Fruit fly (Drosophila melanogaster) whole organism, embryonic: Measurements from ENCODE around the gene aln.

ENCODE experiments used
- Asciz ChIP-seq: fragments of 200-800 bp; sonication (Bioruptor generic); optimal IDR thresholded peaks from 2 replicates; lab custom pipeline; 2017; ENCODE audit warnings: missing biosample characterization, mild to moderate bottlenecking, missing genetic modification characterization, missing genetic modification reagents
- CG10147 ChIP-seq: fragments of 200-800 bp; sonication (Bioruptor generic); optimal IDR thresholded peaks from 2 replicates; lab custom pipeline; 2019; ENCODE audit warnings: missing biosample characterization, mild to moderate bottlenecking, missing genetic modification characterization, moderate library complexity
- CG10979 ChIP-seq: fragments of 200-800 bp; sonication (Bioruptor generic); optimal IDR thresholded peaks from 2 replicates; lab custom pipeline; 2018; ENCODE audit warnings: missing biosample characterization, mild to moderate bottlenecking, missing genetic modification characterization, moderate library complexity
- CG11085 ChIP-seq: fragments of 200-800 bp; sonication (Bioruptor generic); IDR thresholded peaks from 2 replicates; pipeline ENCODE4 v1.3.6; 2022; ENCODE audit warnings: missing biosample characterization, missing genetic modification characterization
- CG1529 ChIP-seq: fragments of 200-800 bp; sonication (Bioruptor generic); optimal IDR thresholded peaks from 3 replicates; lab custom pipeline; 2018; ENCODE audit warnings: missing biosample characterization, missing genetic modification characterization
- CG15696 ChIP-seq: fragments of 200-800 bp; sonication (Bioruptor generic); optimal IDR thresholded peaks from 2 replicates; lab custom pipeline; 2019; ENCODE audit warnings: missing biosample characterization, mild to moderate bottlenecking, missing genetic modification characterization, moderate library complexity
- CG17359 ChIP-seq: fragments of 200-800 bp; sonication (Bioruptor generic); optimal IDR thresholded peaks from 3 replicates; lab custom pipeline; 2018; ENCODE audit warnings: missing biosample characterization, mild to moderate bottlenecking, missing genetic modification characterization, moderate library complexity
- CG18262 ChIP-seq: fragments of 200-800 bp; optimal IDR thresholded peaks from 3 replicates; lab custom pipeline; 2019; ENCODE audit warnings: missing biosample characterization, mild to moderate bottlenecking, missing genetic modification characterization, moderate library complexity
- CG2116 ChIP-seq: fragments of 200-800 bp; sonication (Bioruptor generic); optimal IDR thresholded peaks from 3 replicates; lab custom pipeline; 2018; ENCODE audit warnings: missing biosample characterization, mild to moderate bottlenecking, missing genetic modification characterization
- CG2129 ChIP-seq: fragments of 200-800 bp; sonication (Bioruptor generic); IDR thresholded peaks from 2 replicates; pipeline ENCODE4 v1.3.6; 2022; ENCODE audit warnings: missing biosample characterization, missing genetic modification characterization; ENCODE audit not compliant: partially characterized antibody
- CG31441 ChIP-seq: fragments of 200-800 bp; sonication (Bioruptor generic); IDR thresholded peaks from 2 replicates; pipeline ENCODE4 v1.3.6; 2022; ENCODE audit warnings: missing biosample characterization, missing genetic modification characterization
- CG4820 ChIP-seq: fragments of 200-800 bp; sonication (Bioruptor generic); optimal IDR thresholded peaks from 3 replicates; lab custom pipeline; 2016; ENCODE audit warnings: missing biosample characterization, missing genetic modification characterization
- CG6654 ChIP-seq: fragments of 200-800 bp; sonication (Bioruptor generic); optimal IDR thresholded peaks from 2 replicates; lab custom pipeline; 2017; ENCODE audit warnings: missing biosample characterization, mild to moderate bottlenecking, missing genetic modification characterization
- CG7271 ChIP-seq: fragments of 200-800 bp; sonication (Bioruptor generic); optimal IDR thresholded peaks from 2 replicates; lab custom pipeline; 2018; ENCODE audit warnings: missing biosample characterization, mild to moderate bottlenecking, missing genetic modification characterization, moderate library complexity
- CG7963 ChIP-seq: fragments of 200-800 bp; sonication (Bioruptor generic); IDR thresholded peaks from 3 replicates; pipeline ENCODE4 v1.3.6; 2022; ENCODE audit warnings: missing biosample characterization, missing genetic modification characterization; ENCODE audit not compliant: partially characterized antibody
- D19A ChIP-seq: fragments of 200-800 bp; optimal IDR thresholded peaks from 3 replicates; lab custom pipeline; 2019; ENCODE audit warnings: missing biosample characterization, mild to moderate bottlenecking, missing genetic modification characterization, moderate library complexity
- Dbx ChIP-seq: fragments of 200-800 bp; sonication (Bioruptor generic); IDR thresholded peaks from 3 replicates; pipeline ENCODE4 v1.3.6; 2022; ENCODE audit warnings: missing biosample characterization, missing genetic modification characterization
- Drgx ChIP-seq: fragments of 200-800 bp; sonication (Bioruptor generic); IDR thresholded peaks from 2 replicates; pipeline ENCODE4 v1.3.6; 2022; ENCODE audit warnings: missing biosample characterization, missing genetic modification characterization
- GATAe ChIP-seq: fragments of 200-800 bp; sonication (Bioruptor generic); conservative IDR thresholded peaks from 2 replicates; pipeline ENCODE4 v1.3.6; 2022; ENCODE audit warnings: missing biosample characterization, missing genetic modification characterization
- HLH3B ChIP-seq: fragments of 200-800 bp; sonication (Bioruptor generic); IDR thresholded peaks from 2 replicates; pipeline ENCODE4 v1.3.6; 2022; ENCODE audit warnings: missing biosample characterization, missing genetic modification characterization
- Hsf ChIP-seq: fragments of 200-800 bp; sonication (Bioruptor generic); optimal IDR thresholded peaks from 3 replicates; lab custom pipeline; 2016; ENCODE audit warnings: missing biosample characterization, missing genetic modification characterization
- MBD-R2 ChIP-seq: fragments of 200-800 bp; sonication (Bioruptor generic); IDR thresholded peaks from 2 replicates; pipeline ENCODE4 v1.3.6; 2022; ENCODE audit warnings: missing biosample characterization, missing genetic modification characterization
- Mrtf ChIP-seq: fragments of 200-800 bp; sonication (Bioruptor generic); IDR thresholded peaks from 3 replicates; pipeline ENCODE4 v1.3.6; 2022; ENCODE audit warnings: missing biosample characterization, missing genetic modification characterization
- Sox100B ChIP-seq: fragments of 200-800 bp; sonication (Bioruptor generic); optimal IDR thresholded peaks from 3 replicates; lab custom pipeline; 2018; ENCODE audit warnings: missing biosample characterization, mild to moderate bottlenecking, missing genetic modification characterization
- amos ChIP-seq: fragments of 200-800 bp; sonication (Bioruptor generic); IDR thresholded peaks from 2 replicates; pipeline ENCODE4 v1.3.6; 2022; ENCODE audit warnings: missing biosample characterization, missing genetic modification characterization; ENCODE audit not compliant: partially characterized antibody
- bigmax ChIP-seq: fragments of 200-800 bp; sonication (Bioruptor generic); optimal IDR thresholded peaks from 2 replicates; lab custom pipeline; 2018; ENCODE audit warnings: missing biosample characterization, mild to moderate bottlenecking, missing genetic modification characterization
- bowl ChIP-seq: fragments of 200-800 bp; sonication (Bioruptor generic); IDR thresholded peaks from 2 replicates; pipeline ENCODE4 v1.3.6; 2022; ENCODE audit warnings: missing biosample characterization, missing genetic modification characterization
- crc ChIP-seq: fragments of 200-800 bp; sonication (Bioruptor generic); optimal IDR thresholded peaks from 2 replicates; lab custom pipeline; 2016; ENCODE audit warnings: missing biosample characterization, missing genetic modification characterization
- en ChIP-seq: fragments of 200-800 bp; sonication (Bioruptor generic); optimal IDR thresholded peaks from 2 replicates; lab custom pipeline; 2016; ENCODE audit warnings: missing biosample characterization, missing genetic modification characterization
- gce ChIP-seq: fragments of 200-800 bp; sonication (Bioruptor generic); IDR thresholded peaks from 3 replicates; pipeline ENCODE4 v1.3.6; 2022; ENCODE audit warnings: missing biosample characterization, missing genetic modification characterization
- gem ChIP-seq: fragments of 200-800 bp; sonication (Bioruptor generic); optimal IDR thresholded peaks from 2 replicates; lab custom pipeline; 2019; ENCODE audit warnings: missing biosample characterization, mild to moderate bottlenecking, missing genetic modification characterization, moderate library complexity
- hkb ChIP-seq, 2 experiments: fragments of 200-800 bp in 1 of 2; fragments of >200 bp in 1 of 2; sonication (Bioruptor generic) in 1 of 2; IDR thresholded peaks in 1 of 2; optimal IDR thresholded peaks in 1 of 2; 2 replicates each; pipeline versions ENCODE4 v1.3.6 to Lab custom; 2017 to 2022; ENCODE audit warnings: missing biosample characterization in 1 of 2, missing genetic modification characterization in 1 of 2
- hth ChIP-seq: fragments of >200 bp; optimal IDR thresholded peaks from 2 replicates; lab custom pipeline; 2017; ENCODE audit warnings: inconsistent platforms
- jumu ChIP-seq: fragments of 200-800 bp; sonication (Bioruptor generic); optimal IDR thresholded peaks from 3 replicates; lab custom pipeline; 2016; ENCODE audit warnings: missing biosample characterization, missing genetic modification characterization
- lab ChIP-seq: fragments of 200-800 bp; sonication (Bioruptor generic); optimal IDR thresholded peaks from 3 replicates; lab custom pipeline; 2017; ENCODE audit warnings: missing biosample characterization, missing genetic modification characterization, mild to moderate bottlenecking, moderate library complexity, missing genetic modification reagents
- odd ChIP-seq: fragments of 200-800 bp; sonication (Bioruptor generic); optimal IDR thresholded peaks from 2 replicates; lab custom pipeline; 2017; ENCODE audit warnings: missing biosample characterization, mild to moderate bottlenecking, missing genetic modification characterization
- pita ChIP-seq: fragments of 200-800 bp; sonication (Bioruptor generic); optimal IDR thresholded peaks from 2 replicates; lab custom pipeline; 2017; ENCODE audit warnings: missing biosample characterization, mild to moderate bottlenecking, missing genetic modification characterization
- pzg ChIP-seq: fragments of 200-800 bp; sonication (Bioruptor generic); optimal IDR thresholded peaks from 3 replicates; lab custom pipeline; 2018; ENCODE audit warnings: missing biosample characterization, mild to moderate bottlenecking, missing genetic modification characterization, moderate library complexity
- sima ChIP-seq: fragments of 200-800 bp; sonication (Bioruptor generic); optimal IDR thresholded peaks from 2 replicates; lab custom pipeline; 2016; ENCODE audit warnings: missing biosample characterization, missing genetic modification characterization
- ssp ChIP-seq: fragments of 200-800 bp; sonication (Bioruptor generic); IDR thresholded peaks from 2 replicates; pipeline ENCODE4 v1.3.6; 2022; ENCODE audit warnings: missing biosample characterization, missing genetic modification characterization
- trh ChIP-seq: fragments of 200-800 bp; sonication (Bioruptor generic); optimal IDR thresholded peaks from 2 replicates; lab custom pipeline; 2016; ENCODE audit warnings: missing biosample characterization, missing genetic modification characterization
- ttk ChIP-seq: fragments of 200-800 bp; sonication (Bioruptor generic); IDR thresholded peaks from 2 replicates; pipeline ENCODE4 v2.1.2; 2022; ENCODE audit warnings: missing biosample characterization, missing genetic modification characterization
- twi ChIP-seq: fragments of 200-800 bp; optimal IDR thresholded peaks from 2 replicates; lab custom pipeline; 2019; ENCODE audit warnings: missing biosample characterization, mild to moderate bottlenecking, missing genetic modification characterization, moderate library complexity
- zfh1 ChIP-seq: fragments of 200-800 bp; sonication (Bioruptor generic); IDR thresholded peaks from 3 replicates; pipeline ENCODE4 v1.3.6; 2022; ENCODE audit warnings: missing biosample characterization, missing genetic modification characterization

The aln gene

DNA sequence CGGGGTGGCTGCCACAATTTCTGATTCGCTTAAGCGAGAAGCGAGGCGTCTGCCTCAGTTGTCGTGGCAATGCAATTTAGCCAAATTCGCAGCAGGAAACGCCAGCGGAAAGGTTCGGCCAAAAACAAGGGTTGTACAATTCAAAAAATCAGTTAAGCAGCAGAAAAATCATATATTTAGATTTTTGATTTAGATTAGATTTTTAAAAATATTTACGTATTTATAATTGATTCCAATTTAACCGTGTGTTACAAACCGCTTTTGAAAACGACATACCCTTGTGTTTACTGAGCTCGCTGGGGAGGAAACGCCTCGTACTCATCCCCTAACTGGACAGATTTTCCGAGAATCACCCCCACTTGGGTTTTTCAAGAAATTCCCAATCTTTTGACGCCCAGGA lies 49.7 kb downstream of the aln start (continued):
- TF ChIP-seq crc (GFP tag; lab: Kevin White, UChicago) (no peak), CG2116 (GFP tag; lab: Kevin White, UChicago) (no peak), CG6654 (GFP tag; lab: Kevin White, UChicago) (no peak), ssp (no peak), gem (tag; lab: Kevin White, UChicago) (peak; percentile 33), Sox100B (GFP tag; lab: Kevin White, UChicago) (peak; percentile 1), odd (GFP tag; lab: Kevin White, UChicago) (no peak), CG2129 (no peak), gce (GFP tag; lab: Robert Waterston, UW) (no peak), Hsf (GFP tag; lab: Kevin White, UChicago) (no peak), CG15696 (peak; percentile 27), Drgx (GFP tag; lab: Robert Waterston, UW) (no peak), trh (GFP tag; lab: Kevin White, UChicago) (no peak), CG17359 (tag; lab: Kevin White, UChicago) (peak; percentile 8), Mrtf (GFP tag; lab: Robert Waterston, UW) (0 out of 3 replicates have a peak, but pooled peaks have one; percentile 14), hth (lab: Kevin White, UChicago) (no peak), en (GFP tag; lab: Kevin White, UChicago) (no peak), sima (no peak), CG10979 (tag; lab: Kevin White, UChicago) (peak; percentile 7), D19A (tag; lab: Kevin White, UChicago) (peak; percentile 35), CG4820 (no peak), lab (GFP tag; lab: Kevin White, UChicago) (peak; percentile 46), ttk (GFP tag; lab: Robert Waterston, UW) (no peak), pita (GFP tag; lab: Kevin White, UChicago) (no peak), twi (tag; lab: Kevin White, UChicago) (no peak), HLH3B (no peak), CG7271 (tag; lab: Kevin White, UChicago) (no peak), CG7963 (no peak), CG11085 (GFP tag; lab: Robert Waterston, UW) (no peak), CG31441 (GFP tag; lab: Robert Waterston, UW) (0 out of 2 replicates have a peak, but pooled peaks have one; percentile 20), zfh1 (GFP tag; lab: Robert Waterston, UW) (no peak), CG18262 (tag; lab: Kevin White, UChicago) (peak; percentile 30), bowl (GFP tag; lab: Robert Waterston, UW) (no peak), hkb (optimal IDR thresholded peaks at IDR 0.05; lab: Kevin White, UChicago) (no peak), hkb (GFP tag; IDR thresholded peaks at IDR 0.05; lab: Robert Waterston, UW) (0 out of 2 replicates have a peak, but pooled peaks have one; percentile 22), amos (no peak), jumu (no peak), CG1529 (no peak), bigmax (GFP tag; lab: Kevin White, UChicago) (no peak), GATAe (GFP tag; lab: Robert Waterston, UW) (no peak), MBD-R2 (no peak), pzg (no peak), Asciz (GFP tag; lab: Kevin White, UChicago) (no peak), Dbx (no peak), CG10147 (no peak)
